Fruit fly (Drosophila melanogaster): ENCODE results near the gene PolE1.

Gene PolE1

DNA sequence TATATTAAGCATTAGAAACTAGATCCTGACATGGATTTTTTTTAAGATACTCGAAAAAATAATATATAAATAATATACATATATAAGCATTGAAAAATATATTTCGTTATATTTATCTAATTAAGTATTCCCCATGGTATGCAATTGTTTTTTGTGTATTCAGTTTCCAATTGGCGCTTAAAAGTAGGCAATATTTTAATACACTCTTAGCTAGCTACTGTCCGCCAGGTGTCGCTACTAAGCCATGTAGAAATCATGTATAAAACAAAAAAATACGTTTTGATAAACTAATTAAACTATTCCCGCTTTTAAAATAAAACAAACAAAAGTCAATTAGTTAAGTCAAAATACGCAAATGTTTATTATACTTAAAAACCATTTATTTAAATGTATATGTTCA lies 16.6 kb upstream of the PolE1 start (continued):
- peak; percentile 18; the same call in 1 of the 2 replicates for TF ChIP-seq Ptx1 (GFP tag; IDR thresholded peaks at IDR 0.05)
- TF ChIP-seq CG33557 (GFP tag; optimal IDR thresholded peaks at IDR 0.05) = peak; percentile 65
- TF ChIP-seq sens (GFP tag) = peak; percentile 89
- no peak for TF ChIP-seq CG7963 (GFP tag; IDR thresholded peaks at IDR 0.05; ENCODE audit: partially characterized antibody)
- peak; percentile 57 for TF ChIP-seq dmrt11E (tag; optimal IDR thresholded peaks at IDR 0.05)
- TF ChIP-seq Trl (optimal IDR thresholded peaks at IDR 0.05) = no peak
- TF ChIP-seq Trl (GFP tag; optimal IDR thresholded peaks at IDR 0.05) = no peak
- no peak for TF ChIP-seq Drgx (GFP tag; IDR thresholded peaks at IDR 0.05)
- peak in 1 of 2 experiments; percentile 61 for TF ChIP-seq bsh (GFP tag; optimal IDR thresholded peaks at IDR 0.05)
- no peak for TF ChIP-seq chm (GFP tag; IDR thresholded peaks at IDR 0.05)
- TF ChIP-seq CG14710 (tag; optimal IDR thresholded peaks at IDR 0.05) = peak; percentile 68
- TF ChIP-seq bbx (GFP tag; IDR thresholded peaks at IDR 0.05; ENCODE audit: partially characterized antibody) = no peak
- TF ChIP-seq CG2678 (tag; optimal IDR thresholded peaks at IDR 0.05) = peak; percentile 1
- TF ChIP-seq CG14014 (GFP tag; IDR thresholded peaks at IDR 0.05) = peak; percentile 36; the same call in 1 of the 2 replicates
- peak; percentile 38 for TF ChIP-seq CG12659 (GFP tag; optimal IDR thresholded peaks at IDR 0.05)
- TF ChIP-seq CG10543 (GFP tag; optimal IDR thresholded peaks at IDR 0.05) = peak; percentile 24
- no peak for TF ChIP-seq ac (GFP tag; optimal IDR thresholded peaks at IDR 0.05)
- TF ChIP-seq Atf6 (GFP tag; IDR thresholded peaks at IDR 0.05) = no peak
- TF ChIP-seq sna (GFP tag; IDR thresholded peaks at IDR 0.05; ENCODE audit: partially characterized antibody) = no peak
- TF ChIP-seq HLH4C (GFP tag; IDR thresholded peaks at IDR 0.05; ENCODE audit: partially characterized antibody) = no peak
- TF ChIP-seq Opbp (GFP tag; IDR thresholded peaks at IDR 0.05; ENCODE audit: partially characterized antibody) = peak; percentile 42; the same call in 1 of the 3 replicates
- no peak for TF ChIP-seq Neu2 (GFP tag; optimal IDR thresholded peaks at IDR 0.05; ENCODE audit: borderline replicate concordance)
- no peak for TF ChIP-seq sens-2 (GFP tag; IDR thresholded peaks at IDR 0.05)
- TF ChIP-seq Taf1 (GFP tag; IDR thresholded peaks at IDR 0.05) = no peak
- TF ChIP-seq Optix (GFP tag; IDR thresholded peaks at IDR 0.05) = no peak
- TF ChIP-seq scrt (GFP tag; optimal IDR thresholded peaks at IDR 0.05) = peak; percentile 18
- TF ChIP-seq CG9932 (GFP tag; IDR thresholded peaks at IDR 0.05) = peak; percentile 32; the same call in 1 of the 2 replicates
- TF ChIP-seq HLH54F (GFP tag; optimal IDR thresholded peaks at IDR 0.05) = no peak
- TF ChIP-seq hkb (optimal IDR thresholded peaks at IDR 0.05) = no peak
- TF ChIP-seq hkb (GFP tag; IDR thresholded peaks at IDR 0.05) = peak; percentile 31; the same call in 1 of the 2 replicates
- no peak for TF ChIP-seq sisA (GFP tag; IDR thresholded peaks at IDR 0.05)
- no peak for TF ChIP-seq NK7.1 (GFP tag; optimal IDR thresholded peaks at IDR 0.05)
- TF ChIP-seq CG17912 (GFP tag; optimal IDR thresholded peaks at IDR 0.05) = peak; percentile 79
- peak in 1 of 2 experiments; percentile 34 for TF ChIP-seq chif (GFP tag; optimal IDR thresholded peaks at IDR 0.05)
- no peak for TF ChIP-seq CG4360 (GFP tag; IDR thresholded peaks at IDR 0.05)
- TF ChIP-seq wdn (GFP tag; IDR thresholded peaks at IDR 0.05) = 0 out of 2 replicates have a peak, but pooled peaks have one; percentile 14
- peak; percentile 28; the same call in 1 of the 2 replicates for TF ChIP-seq CG14441 (GFP tag; IDR thresholded peaks at IDR 0.05)
- TF ChIP-seq Sox100B (GFP tag; optimal IDR thresholded peaks at IDR 0.05) = peak; percentile 71
- no peak for TF ChIP-seq yki (optimal IDR thresholded peaks at IDR 0.05)
- no peak for TF ChIP-seq bab2 (GFP tag; optimal IDR thresholded peaks at IDR 0.05)
- peak; percentile 48 for TF ChIP-seq CG10462 (GFP tag; optimal IDR thresholded peaks at IDR 0.05)
- TF ChIP-seq CG6654 (GFP tag; optimal IDR thresholded peaks at IDR 0.05) = no peak
- no peak for TF ChIP-seq CG11696 (GFP tag; IDR thresholded peaks at IDR 0.05)
- no peak for TF ChIP-seq CG18599 (GFP tag; optimal IDR thresholded peaks at IDR 0.05)
- peak; percentile 23 for TF ChIP-seq bcd (GFP tag; optimal IDR thresholded peaks at IDR 0.05)
- TF ChIP-seq CG10274 (GFP tag; optimal IDR thresholded peaks at IDR 0.05) = no peak
- TF ChIP-seq CG18476 (GFP tag; optimal IDR thresholded peaks at IDR 0.05) = peak; percentile 36
- TF ChIP-seq otp (GFP tag; IDR thresholded peaks at IDR 0.05) = peak; percentile 47; the same call in 1 of the 3 replicates
- TF ChIP-seq tin (GFP tag; optimal IDR thresholded peaks at IDR 0.05) = peak; percentile 60
- no peak for TF ChIP-seq fru (optimal IDR thresholded peaks at IDR 0.05)
- TF ChIP-seq CG12391 (tag; optimal IDR thresholded peaks at IDR 0.05) = peak; percentile 43
- TF ChIP-seq CG2889 (GFP tag; IDR thresholded peaks at IDR 0.05) = no peak
